Comparison of ENCODE assay signal across 2 worm cellular contexts in the genomic region with DNA sequence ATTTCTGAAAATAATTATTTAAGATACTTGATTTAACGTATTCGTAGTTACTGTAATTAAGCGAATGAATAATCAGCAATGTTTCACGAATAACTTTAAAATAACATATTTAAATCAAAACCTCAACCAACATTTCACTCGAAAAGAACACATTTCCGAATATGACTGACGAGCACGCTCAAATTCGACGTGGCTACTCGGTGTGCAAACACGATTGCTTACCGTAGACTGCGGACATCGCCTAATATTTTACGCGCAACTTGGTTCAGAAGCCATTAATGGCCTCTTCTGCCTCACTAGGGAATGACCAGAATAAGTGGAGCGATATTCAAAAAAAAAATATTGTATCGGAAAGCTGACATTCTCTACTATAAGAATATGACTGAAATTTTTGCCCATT.
A peak's percentile ranks its signal among the peaks of the same experiment; 100 is the strongest.
TF ChIP-seq lines count a peak whose summit lies in the region.

A gene (minus strand): TSS at position 156 of the 400 bp plus-strand sequence.

TF ChIP-seq in whole organism, L1 larva, 84 proteins besides CTCF, POLR2A, EP300 and RAD21 (continued from another document):
- peak; percentile 35 for TF ChIP-seq unc-130 (tag; optimal IDR thresholded peaks at IDR 0.05; lab: Kevin White, UChicago)
- TF ChIP-seq pax-3 (tag; optimal IDR thresholded peaks at IDR 0.05; lab: Kevin White, UChicago), result no peak
- TF ChIP-seq nhr-237 (tag; optimal IDR thresholded peaks at IDR 0.05; lab: Kevin White, UChicago), result no peak
- TF ChIP-seq blmp-1 (tag; optimal IDR thresholded peaks at IDR 0.05; lab: Kevin White, UChicago), result peak; percentile 11
- peak; percentile 84 to 97 for TF ChIP-seq lsy-2 (tag; optimal IDR thresholded peaks at IDR 0.05; lab: Kevin White, UChicago)
- no peak for TF ChIP-seq nhr-85 (tag; lab: Kevin White, UChicago)
- no peak for TF ChIP-seq snpc-4 (tag; optimal IDR thresholded peaks at IDR 0.05; lab: Kevin White, UChicago)
- TF ChIP-seq aha-1 (tag; optimal IDR thresholded peaks at IDR 0.05; lab: Kevin White, UChicago), result no peak
- TF ChIP-seq irx-1 (tag; optimal IDR thresholded peaks at IDR 0.05; lab: Kevin White, UChicago), result no peak
- TF ChIP-seq lin-35 (GFP tag; optimal IDR thresholded peaks at IDR 0.05; lab: Kevin White, UChicago), result peak; percentile 58 to 59
- TF ChIP-seq ceh-82 (tag; optimal IDR thresholded peaks at IDR 0.05; lab: Kevin White, UChicago), result peak in 1 of 3 experiments; percentile 51
- TF ChIP-seq nhr-71 (tag; optimal IDR thresholded peaks at IDR 0.05; lab: Kevin White, UChicago), result peak; percentile 10
- peak; percentile 10 to 48 (median 17) for TF ChIP-seq dpl-1 (GFP tag; optimal IDR thresholded peaks at IDR 0.05; lab: Kevin White, UChicago)
- peak; percentile 24 for TF ChIP-seq lin-14 (GFP tag; optimal IDR thresholded peaks at IDR 0.05; lab: Kevin White, UChicago)
- TF ChIP-seq unc-62 (GFP tag; optimal IDR thresholded peaks at IDR 0.05; lab: Kevin White, UChicago), result no peak
- TF ChIP-seq unc-98 (GFP tag; IDR thresholded peaks at IDR 0.05; lab: Robert Waterston, UW), result no peak

TF ChIP-seq in whole organism, L2 larva, 48 proteins besides CTCF, POLR2A, EP300 and RAD21 (continued from another document):
- no peak for TF ChIP-seq Y55F3AM.14 (GFP tag; optimal IDR thresholded peaks at IDR 0.05; lab: Kevin White, UChicago)
- no peak for TF ChIP-seq lin-39 (tag; optimal IDR thresholded peaks at IDR 0.05; lab: Kevin White, UChicago)
- TF ChIP-seq egl-27 (tag; optimal IDR thresholded peaks at IDR 0.05; lab: Kevin White, UChicago), result no peak
- no peak for TF ChIP-seq aly-2 (tag; optimal IDR thresholded peaks at IDR 0.05; lab: Kevin White, UChicago)
- TF ChIP-seq crh-2 (tag; optimal IDR thresholded peaks at IDR 0.05; lab: Kevin White, UChicago), result peak; percentile 68
- TF ChIP-seq C34F6.9 (tag; optimal IDR thresholded peaks at IDR 0.05; lab: Kevin White, UChicago), result peak; percentile 45
- no peak for TF ChIP-seq mdl-1 (tag; optimal IDR thresholded peaks at IDR 0.05; lab: Kevin White, UChicago)
- no peak for TF ChIP-seq nhr-12 (tag; optimal IDR thresholded peaks at IDR 0.05; lab: Kevin White, UChicago)
- TF ChIP-seq ceh-82 (tag; optimal IDR thresholded peaks at IDR 0.05; lab: Kevin White, UChicago), result no peak
- TF ChIP-seq alr-1 (tag; optimal IDR thresholded peaks at IDR 0.05; lab: Kevin White, UChicago), result no peak
- peak; percentile 12 for TF ChIP-seq lin-13 (GFP tag; optimal IDR thresholded peaks at IDR 0.05; lab: Kevin White, UChicago)
